Worm (Caenorhabditis elegans): ENCODE data around the gene hda-2.

DNA sequence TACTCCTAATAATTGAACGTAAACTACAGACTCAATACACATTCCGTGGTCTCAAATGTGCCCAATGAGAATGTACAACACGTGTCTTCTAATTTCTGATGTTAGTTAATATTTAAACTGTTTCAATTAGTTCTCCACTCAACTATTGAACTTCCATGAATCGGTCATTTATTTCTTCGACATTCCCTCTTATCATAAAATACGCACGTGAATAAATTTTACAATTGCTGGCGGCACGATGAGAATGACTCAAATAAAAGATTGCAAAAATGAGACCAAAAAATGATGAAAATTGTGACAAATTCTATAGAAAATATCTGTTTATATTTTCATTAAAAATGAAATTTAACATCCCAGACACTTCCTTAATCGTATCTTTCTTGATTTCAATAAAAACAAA lies 17.6 kb downstream of the hda-2 start:
- TF ChIP-seq tab-1 (GFP tag; IDR thresholded peaks at IDR 0.05) = no peak
- no peak for TF ChIP-seq klf-2 (GFP tag; conservative IDR thresholded peaks at IDR 0.05)
- TF ChIP-seq flt-1 (GFP tag; IDR thresholded peaks at IDR 0.05) = no peak
- TF ChIP-seq cog-1 (tag; optimal IDR thresholded peaks at IDR 0.05) = no peak
- no peak for TF ChIP-seq ztf-29 (GFP tag; IDR thresholded peaks at IDR 0.05)
- TF ChIP-seq ref-1 (GFP tag; conservative IDR thresholded peaks at IDR 0.05) = no peak
- no peak for TF ChIP-seq T22C8.4 (GFP tag; IDR thresholded peaks at IDR 0.05)
